Fruit fly (Drosophila melanogaster) whole organism, embryonic: Measurements from ENCODE around the gene CG10232.
A peak's percentile ranks its signal among the peaks of the same experiment; 100 is the strongest.

ENCODE experiments used
- Adf1 ChIP-seq: fragments of 200-800 bp; sonication (Bioruptor generic); IDR thresholded peaks from 2 replicates; pipeline ENCODE4 v1.3.6; 2022; ENCODE audit warnings: missing biosample characterization, missing genetic modification characterization
- CG10654 ChIP-seq: fragments of 200-800 bp; sonication (Bioruptor generic); optimal IDR thresholded peaks from 2 replicates; lab custom pipeline; 2016; ENCODE audit warnings: missing biosample characterization, missing genetic modification characterization
- CG11456 ChIP-seq: fragments of 200-800 bp; sonication (Bioruptor generic); IDR thresholded peaks from 3 replicates; pipeline ENCODE4 v1.3.6; 2022; ENCODE audit warnings: missing biosample characterization, missing genetic modification characterization
- CG11504 ChIP-seq: fragments of 200-800 bp; sonication (Bioruptor generic); optimal IDR thresholded peaks from 3 replicates; lab custom pipeline; 2019; ENCODE audit warnings: missing biosample characterization, mild to moderate bottlenecking, missing genetic modification characterization, moderate library complexity
- CG12391 ChIP-seq: fragments of 200-800 bp; sonication (Bioruptor generic); optimal IDR thresholded peaks from 3 replicates; lab custom pipeline; 2018; ENCODE audit warnings: missing biosample characterization, mild to moderate bottlenecking, missing genetic modification characterization, moderate library complexity
- CG15479 ChIP-seq: fragments of 200-800 bp; sonication (Bioruptor generic); optimal IDR thresholded peaks from 3 replicates; lab custom pipeline; 2019; ENCODE audit warnings: missing biosample characterization, mild to moderate bottlenecking, missing genetic modification characterization, moderate library complexity
- CG15696 ChIP-seq: fragments of 200-800 bp; sonication (Bioruptor generic); optimal IDR thresholded peaks from 2 replicates; lab custom pipeline; 2019; ENCODE audit warnings: missing biosample characterization, mild to moderate bottlenecking, missing genetic modification characterization, moderate library complexity
- CG16815 ChIP-seq: fragments of 200-800 bp; sonication (Bioruptor generic); optimal IDR thresholded peaks from 3 replicates; lab custom pipeline; 2017; ENCODE audit warnings: missing biosample characterization, mild to moderate bottlenecking, missing genetic modification characterization
- CG17359 ChIP-seq: fragments of 200-800 bp; sonication (Bioruptor generic); optimal IDR thresholded peaks from 3 replicates; lab custom pipeline; 2018; ENCODE audit warnings: missing biosample characterization, mild to moderate bottlenecking, missing genetic modification characterization, moderate library complexity
- CG17802 ChIP-seq: fragments of 200-800 bp; sonication (Bioruptor generic); optimal IDR thresholded peaks from 2 replicates; lab custom pipeline; 2018; ENCODE audit warnings: missing biosample characterization, mild to moderate bottlenecking, missing genetic modification characterization, moderate library complexity
- CG2199 ChIP-seq: fragments of 200-800 bp; sonication (Bioruptor generic); IDR thresholded peaks from 3 replicates; pipeline ENCODE4 v1.3.6; 2022; ENCODE audit warnings: missing biosample characterization, missing genetic modification characterization
- CG2712 ChIP-seq: fragments of 200-800 bp; optimal IDR thresholded peaks from 3 replicates; lab custom pipeline; 2019; ENCODE audit warnings: missing biosample characterization, mild to moderate bottlenecking, missing genetic modification characterization, moderate library complexity
- CG30403 ChIP-seq: fragments of 200-800 bp; sonication (Bioruptor generic); optimal IDR thresholded peaks from 3 replicates; lab custom pipeline; 2016; ENCODE audit warnings: missing biosample characterization, missing genetic modification characterization
- CG33557 ChIP-seq: fragments of 200-800 bp; sonication (Bioruptor generic); optimal IDR thresholded peaks from 2 replicates; lab custom pipeline; 2019; ENCODE audit warnings: missing biosample characterization, mild to moderate bottlenecking, missing genetic modification characterization, moderate library complexity
- CG3838 ChIP-seq: fragments of 200-800 bp; sonication (Bioruptor generic); optimal IDR thresholded peaks from 3 replicates; lab custom pipeline; 2016; ENCODE audit warnings: missing biosample characterization, missing genetic modification characterization
- CG42726 ChIP-seq: fragments of 200-800 bp; sonication (Bioruptor generic); IDR thresholded peaks from 2 replicates; pipeline ENCODE4 v1.3.6; 2022; ENCODE audit warnings: missing biosample characterization, missing genetic modification characterization; ENCODE audit not compliant: partially characterized antibody
- CG4282 ChIP-seq: fragments of 200-800 bp; sonication (Bioruptor generic); optimal IDR thresholded peaks from 2 replicates; lab custom pipeline; 2016; ENCODE audit warnings: missing biosample characterization, missing genetic modification characterization
- CG4617 ChIP-seq: fragments of 200-800 bp; sonication (Bioruptor generic); optimal IDR thresholded peaks from 3 replicates; lab custom pipeline; 2016; ENCODE audit warnings: missing biosample characterization, missing genetic modification characterization, borderline replicate concordance
- CG6254 ChIP-seq: fragments of 200-800 bp; sonication (Bioruptor generic); optimal IDR thresholded peaks from 3 replicates; lab custom pipeline; 2017; ENCODE audit warnings: mild to moderate bottlenecking, missing biosample characterization, missing genetic modification reagents, missing genetic modification characterization
- CG6654 ChIP-seq: fragments of 200-800 bp; sonication (Bioruptor generic); optimal IDR thresholded peaks from 2 replicates; lab custom pipeline; 2017; ENCODE audit warnings: missing biosample characterization, mild to moderate bottlenecking, missing genetic modification characterization
- CG7271 ChIP-seq: fragments of 200-800 bp; sonication (Bioruptor generic); optimal IDR thresholded peaks from 2 replicates; lab custom pipeline; 2018; ENCODE audit warnings: missing biosample characterization, mild to moderate bottlenecking, missing genetic modification characterization, moderate library complexity
- CG7786 ChIP-seq: fragments of 200-800 bp; sonication (Bioruptor generic); optimal IDR thresholded peaks from 2 replicates; lab custom pipeline; 2016; ENCODE audit warnings: missing biosample characterization, missing genetic modification characterization
- CG7839 ChIP-seq: fragments of 200-800 bp; sonication (Bioruptor generic); optimal IDR thresholded peaks from 3 replicates; lab custom pipeline; 2018; ENCODE audit warnings: missing biosample characterization, mild to moderate bottlenecking, missing genetic modification characterization, moderate library complexity
- CHES-1-like ChIP-seq: fragments of 200-800 bp; sonication (Bioruptor generic); optimal IDR thresholded peaks from 2 replicates; lab custom pipeline; 2016; ENCODE audit warnings: missing biosample characterization, missing genetic modification characterization
- Chrac-16 ChIP-seq: fragments of 200-800 bp; sonication (Bioruptor generic); optimal IDR thresholded peaks from 3 replicates; lab custom pipeline; 2016; ENCODE audit warnings: missing biosample characterization, missing genetic modification characterization
- D19A ChIP-seq: fragments of 200-800 bp; optimal IDR thresholded peaks from 3 replicates; lab custom pipeline; 2019; ENCODE audit warnings: missing biosample characterization, mild to moderate bottlenecking, missing genetic modification characterization, moderate library complexity
- E2f2 ChIP-seq: fragments of 200-800 bp; sonication (Bioruptor generic); IDR thresholded peaks from 2 replicates; pipeline ENCODE4 v1.3.6; 2022; ENCODE audit warnings: missing biosample characterization, missing genetic modification characterization
- Ets65A ChIP-seq: fragments of 200-800 bp; sonication (Bioruptor generic); peaks from one replicate; lab custom pipeline; 2016; ENCODE audit warnings: missing biosample characterization, missing genetic modification characterization
- Hr78 ChIP-seq, 2 experiments: fragments of 200-800 bp in 1 of 2; fragments of >200 bp in 1 of 2; sonication (Bioruptor generic) in 1 of 2; optimal IDR thresholded peaks; 2 replicates each; lab custom pipeline; 2017 to 2019; ENCODE audit warnings: missing biosample characterization in 2 of 2, missing genetic modification characterization in 2 of 2, mild to moderate bottlenecking in 1 of 2, moderate library complexity in 1 of 2
- Med ChIP-seq: fragments of 200-800 bp; sonication (Bioruptor generic); peaks from one replicate; lab custom pipeline; 2016; ENCODE audit warnings: missing biosample characterization, missing genetic modification characterization, mild to moderate bottlenecking, inconsistent platforms, moderate library complexity
- Nf-YB ChIP-seq: fragments of 200-800 bp; sonication (Bioruptor generic); optimal IDR thresholded peaks from 3 replicates; lab custom pipeline; 2019; ENCODE audit warnings: missing biosample characterization, mild to moderate bottlenecking, missing genetic modification characterization, moderate library complexity
- Pdp1 ChIP-seq, 2 experiments: fragments of 200-800 bp; sonication (Bioruptor generic); optimal IDR thresholded peaks; 3 replicates each; lab custom pipeline; 2016; ENCODE audit warnings: missing biosample characterization in 2 of 2, missing genetic modification characterization in 2 of 2, mild to moderate bottlenecking in 1 of 2, moderate library complexity in 1 of 2
- Tbp ChIP-seq: fragments of >200 bp; optimal IDR thresholded peaks from 2 replicates; lab custom pipeline; 2018; ENCODE audit warnings: missing biosample characterization, missing genetic modification characterization
- ap ChIP-seq: fragments of 200-800 bp; sonication (Bioruptor generic); IDR thresholded peaks from 2 replicates; pipeline ENCODE4 v1.3.6; 2022; ENCODE audit warnings: missing biosample characterization, missing genetic modification characterization
- cato ChIP-seq: fragments of 200-800 bp; sonication (Bioruptor generic); optimal IDR thresholded peaks from 2 replicates; lab custom pipeline; 2016; ENCODE audit warnings: missing biosample characterization, missing genetic modification characterization, borderline replicate concordance
- chif ChIP-seq, 2 experiments: fragments of 200-800 bp; sonication (Bioruptor generic); optimal IDR thresholded peaks; 3 replicates each; lab custom pipeline; 2016; ENCODE audit warnings: missing biosample characterization in 2 of 2, missing genetic modification characterization in 2 of 2
- dan ChIP-seq: fragments of 200-800 bp; sonication (Bioruptor generic); IDR thresholded peaks from 2 replicates; pipeline ENCODE4 v1.3.6; 2022; ENCODE audit warnings: missing biosample characterization, missing genetic modification characterization
- grau ChIP-seq: fragments of 200-800 bp; optimal IDR thresholded peaks from 3 replicates; lab custom pipeline; 2019; ENCODE audit warnings: missing biosample characterization, mild to moderate bottlenecking, missing genetic modification characterization, moderate library complexity
- grn ChIP-seq: fragments of 200-800 bp; sonication (Bioruptor generic); optimal IDR thresholded peaks from 3 replicates; lab custom pipeline; 2017; ENCODE audit warnings: missing biosample characterization, missing genetic modification characterization
- kah ChIP-seq: fragments of 200-800 bp; sonication (Bioruptor generic); optimal IDR thresholded peaks from 2 replicates; lab custom pipeline; 2018; ENCODE audit warnings: missing biosample characterization, mild to moderate bottlenecking, missing genetic modification characterization
- lmd ChIP-seq: fragments of 200-800 bp; sonication (Bioruptor generic); IDR thresholded peaks from 2 replicates; pipeline ENCODE4 v1.3.6; 2022; ENCODE audit warnings: missing biosample characterization, missing genetic modification characterization
- org-1 ChIP-seq: fragments of 200-800 bp; sonication (Bioruptor generic); optimal IDR thresholded peaks from 2 replicates; lab custom pipeline; 2017; ENCODE audit warnings: missing biosample characterization, missing genetic modification characterization
- pb ChIP-seq: fragments of 200-800 bp; sonication (Bioruptor generic); optimal IDR thresholded peaks from 3 replicates; lab custom pipeline; 2016; ENCODE audit warnings: missing biosample characterization, missing genetic modification characterization
- pros ChIP-seq: fragments of 200-800 bp; sonication (Bioruptor generic); optimal IDR thresholded peaks from 3 replicates; lab custom pipeline; 2019; ENCODE audit warnings: missing biosample characterization, mild to moderate bottlenecking, missing genetic modification characterization, moderate library complexity
- pum ChIP-seq: fragments of 200-800 bp; sonication (Bioruptor generic); optimal IDR thresholded peaks from 2 replicates; lab custom pipeline; 2016; ENCODE audit warnings: missing biosample characterization, missing genetic modification characterization
- sd ChIP-seq: fragments of 200-800 bp; sonication (Bioruptor generic); optimal IDR thresholded peaks from 3 replicates; lab custom pipeline; 2018; ENCODE audit warnings: missing biosample characterization, mild to moderate bottlenecking, missing genetic modification characterization, moderate library complexity
- sens ChIP-seq: fragments of 200-800 bp; sonication (Bioruptor generic); peaks from one replicate; lab custom pipeline; 2016; ENCODE audit warnings: missing biosample characterization, missing genetic modification characterization
- unc-4 ChIP-seq: fragments of 200-800 bp; sonication (Bioruptor generic); IDR thresholded peaks from 2 replicates; pipeline ENCODE4 v1.3.6; 2022; ENCODE audit warnings: missing biosample characterization, missing genetic modification characterization; ENCODE audit not compliant: partially characterized antibody
- z ChIP-seq: fragments of 200-800 bp; sonication (Bioruptor generic); IDR thresholded peaks from 3 replicates; pipeline ENCODE4 v1.3.6; 2022; ENCODE audit warnings: missing biosample characterization, missing genetic modification characterization
- zen2 ChIP-seq: fragments of 200-800 bp; sonication (Bioruptor generic); IDR thresholded peaks from 3 replicates; pipeline ENCODE4 v1.3.6; 2022; ENCODE audit warnings: missing biosample characterization, missing genetic modification characterization; ENCODE audit not compliant: partially characterized antibody

The CG10232 gene

dm6 chr3R:23704383-23705033 is 16.9 kb downstream of the CG10232 start, which contains the start of gene Gba1b:
Gene Gba1b, plus strand, starts transcription at chr3R:23704804.
- TF ChIP-seq dan (GFP tag; lab: Robert Waterston, UW) = no peak
- no peak for TF ChIP-seq org-1
- TF ChIP-seq sd = no peak
- peak; percentile 75 for TF ChIP-seq CG17802 (tag; lab: Kevin White, UChicago)
- peak; percentile 68 for TF ChIP-seq Ets65A (GFP tag; lab: Kevin White, UChicago)
- no peak for TF ChIP-seq unc-4 (GFP tag; lab: Robert Waterston, UW)
- peak; percentile 63 for TF ChIP-seq Med (GFP tag; lab: Kevin White, UChicago)
- no peak for TF ChIP-seq ap (GFP tag; lab: Robert Waterston, UW)
- TF ChIP-seq CG7839 (tag; lab: Kevin White, UChicago) = no peak
- no peak for TF ChIP-seq CG33557 (GFP tag; lab: Kevin White, UChicago)
- no peak for TF ChIP-seq CG4617
- no peak for TF ChIP-seq CG42726 (GFP tag; lab: Robert Waterston, UW)
- TF ChIP-seq Hr78 (GFP tag; optimal IDR thresholded peaks at IDR 0.05; lab: Kevin White, UChicago) = peak in 1 of 2 experiments; percentile 68
- TF ChIP-seq grau (tag; lab: Kevin White, UChicago) = no peak
- TF ChIP-seq pum (GFP tag; lab: Kevin White, UChicago) = no peak
- peak; percentile 38 for TF ChIP-seq D19A
- no peak for TF ChIP-seq CG11504 (tag; lab: Kevin White, UChicago)
- TF ChIP-seq CG2199 (GFP tag; lab: Robert Waterston, UW) = 0 out of 3 replicates have a peak, but pooled peaks have one; percentile 61
- TF ChIP-seq Pdp1 (GFP tag; optimal IDR thresholded peaks at IDR 0.05; lab: Kevin White, UChicago) = peak in 1 of 2 experiments; percentile 84
- TF ChIP-seq CG2712 (tag; lab: Kevin White, UChicago) = no peak
- no peak for TF ChIP-seq CG30403 (GFP tag; lab: Kevin White, UChicago)
- no peak for TF ChIP-seq CG6654 (GFP tag; lab: Kevin White, UChicago)
- no peak for TF ChIP-seq CG11456 (GFP tag; lab: Robert Waterston, UW)
- TF ChIP-seq Tbp (GFP tag; lab: Kevin White, UChicago) = no peak
- TF ChIP-seq sens (GFP tag; lab: Kevin White, UChicago) = peak; percentile 81
- no peak for TF ChIP-seq Chrac-16 (GFP tag; lab: Kevin White, UChicago)
- no peak for TF ChIP-seq CG15696 (tag; lab: Kevin White, UChicago)
- peak; percentile 63 for TF ChIP-seq grn (GFP tag; lab: Kevin White, UChicago)
- TF ChIP-seq CHES-1-like (GFP tag; lab: Kevin White, UChicago) = no peak
- no peak for TF ChIP-seq cato (GFP tag; lab: Kevin White, UChicago)
- no peak for TF ChIP-seq CG16815 (GFP tag; lab: Kevin White, UChicago)
- TF ChIP-seq CG10654 (GFP tag; lab: Kevin White, UChicago) = no peak
- TF ChIP-seq zen2 (GFP tag; lab: Robert Waterston, UW) = 0 out of 3 replicates have a peak, but pooled peaks have one; percentile 12
- TF ChIP-seq CG4282 (GFP tag; lab: Kevin White, UChicago) = no peak
- no peak for TF ChIP-seq E2f2 (GFP tag; lab: Robert Waterston, UW)
- TF ChIP-seq CG12391 (tag; lab: Kevin White, UChicago) = no peak
- no peak for TF ChIP-seq CG7271 (tag; lab: Kevin White, UChicago)
- no peak for TF ChIP-seq CG7786 (GFP tag; lab: Kevin White, UChicago)
- TF ChIP-seq CG3838 = no peak
- TF ChIP-seq z = peak; percentile 89
- peak; percentile 3 for TF ChIP-seq CG17359 (tag; lab: Kevin White, UChicago)
- TF ChIP-seq kah (GFP tag; lab: Kevin White, UChicago) = no peak
- TF ChIP-seq CG15479 = peak; percentile 49
- no peak for TF ChIP-seq Adf1 (GFP tag; lab: Robert Waterston, UW)
- no peak for TF ChIP-seq Nf-YB
- TF ChIP-seq pb = no peak
- TF ChIP-seq CG6254 (GFP tag; lab: Kevin White, UChicago) = no peak
- TF ChIP-seq pros = no peak
- TF ChIP-seq lmd = no peak
- TF ChIP-seq chif (GFP tag; optimal IDR thresholded peaks at IDR 0.05; lab: Kevin White, UChicago) = no peak
